Worm (Caenorhabditis elegans) whole organism, L4 larva: ENCODE measurements around the gene C35A11.3.

Experiments
- F49E8.2 ChIP-seq: sonication (generic microtip); optimal IDR thresholded peaks from 2 replicates; lab custom pipeline; 2016; ENCODE audit warnings: missing compliant biosample characterization, mild to moderate bottlenecking, missing genetic modification characterization, borderline replicate concordance
- dmd-6 ChIP-seq: fragments of 200-800 bp; sonication (Bioruptor generic); IDR thresholded peaks from 2 replicates; pipeline ENCODE4 v1.3.6; 2022; ENCODE audit warnings: missing genetic modification reagents, missing genetic modification characterization, missing compliant biosample characterization
- egl-27 ChIP-seq: sonication (generic microtip); optimal IDR thresholded peaks from 3 replicates; lab custom pipeline; 2017; ENCODE audit warnings: missing biosample characterization, missing genetic modification reagents, missing genetic modification characterization
- nhr-28 ChIP-seq: fragments of 150-350 bp; optimal IDR thresholded peaks from 2 replicates; lab custom pipeline; 2014; ENCODE audit warnings: missing biosample characterization, missing genetic modification characterization
- vab-7 ChIP-seq: fragments of 200-800 bp; sonication (Bioruptor generic); IDR thresholded peaks from 2 replicates; pipeline ENCODE4 v1.3.6; 2022; ENCODE audit warnings: missing genetic modification reagents, missing genetic modification characterization, missing compliant biosample characterization
- zip-2 ChIP-seq: fragments of 150-350 bp; optimal IDR thresholded peaks from 2 replicates; lab custom pipeline; 2014; ENCODE audit warnings: missing biosample characterization, missing genetic modification characterization

- TF ChIP-seq egl-27 (tag; lab: Kevin White, UChicago) (no peak), nhr-28 (tag; lab: Kevin White, UChicago) (peak; percentile 31), zip-2 (tag; lab: Kevin White, UChicago) (no peak), vab-7 (no peak), dmd-6 (GFP tag; lab: Robert Waterston, UW) (peak; percentile 65), F49E8.2 (no peak)
Measured at ce11 chrV:5412808-5413405, 40.7 kb downstream of the C35A11.3 start, which contains the start of gene F08F3.10.
